Worm (Caenorhabditis elegans) whole organism, L2 larva: Measurements from ENCODE around the gene xpb-1.

ENCODE experiments used
- C34F6.9 ChIP-seq: fragments of 150-350 bp; optimal IDR thresholded peaks from 2 replicates; lab custom pipeline; 2014; ENCODE audit warnings: missing biosample characterization, missing genetic modification characterization
- R02D3.7 ChIP-seq: fragments of 150-350 bp; optimal IDR thresholded peaks from 2 replicates; lab custom pipeline; 2014; ENCODE audit warnings: missing biosample characterization, missing genetic modification characterization
- Y55F3AM.14 ChIP-seq: fragments of 200-800 bp; sonication (Bioruptor generic); optimal IDR thresholded peaks from 2 replicates; lab custom pipeline; 2018; ENCODE audit warnings: mild to moderate bottlenecking, missing genetic modification characterization, missing compliant biosample characterization
- ZK546.5 ChIP-seq: sonication (generic microtip); optimal IDR thresholded peaks from 2 replicates; lab custom pipeline; 2017; ENCODE audit warnings: missing biosample characterization, missing genetic modification characterization
- aly-2 ChIP-seq: fragments of 150-350 bp; optimal IDR thresholded peaks from 2 replicates; lab custom pipeline; 2014; ENCODE audit warnings: missing biosample characterization, missing genetic modification characterization
- blmp-1 ChIP-seq: sonication (generic microtip); optimal IDR thresholded peaks from 2 replicates; lab custom pipeline; 2017; ENCODE audit warnings: missing genetic modification characterization, mild to moderate bottlenecking, missing compliant biosample characterization, antibody characterized with exemption, moderate library complexity; ENCODE audit not compliant: insufficient read depth
- ceh-16 ChIP-seq: fragments of 150-350 bp; optimal IDR thresholded peaks from 2 replicates; lab custom pipeline; 2014; ENCODE audit warnings: missing biosample characterization, missing genetic modification characterization
- crh-2 ChIP-seq: sonication (generic microtip); optimal IDR thresholded peaks from 2 replicates; lab custom pipeline; 2017; ENCODE audit warnings: missing biosample characterization, missing genetic modification characterization
- dmd-4 ChIP-seq: sonication (generic microtip); optimal IDR thresholded peaks from 2 replicates; lab custom pipeline; 2017; ENCODE audit warnings: missing biosample characterization, missing genetic modification characterization
- egl-27 ChIP-seq: sonication (generic microtip); optimal IDR thresholded peaks from 3 replicates; lab custom pipeline; 2017; ENCODE audit warnings: missing biosample characterization, missing genetic modification reagents, missing genetic modification characterization
- elt-3 ChIP-seq: sonication (generic microtip); optimal IDR thresholded peaks from 2 replicates; lab custom pipeline; 2017; ENCODE audit warnings: missing biosample characterization, missing genetic modification characterization
- fos-1 ChIP-seq: fragments of 150-350 bp; optimal IDR thresholded peaks from 2 replicates; lab custom pipeline; 2014; ENCODE audit warnings: missing biosample characterization, missing genetic modification characterization
- gmeb-1 ChIP-seq: fragments of 150-350 bp; optimal IDR thresholded peaks from 2 replicates; lab custom pipeline; 2014; ENCODE audit warnings: missing biosample characterization, missing genetic modification characterization
- lin-11 ChIP-seq: fragments of 150-350 bp; sonication (generic microtip); optimal IDR thresholded peaks from 2 replicates; lab custom pipeline; 2014; ENCODE audit warnings: missing biosample characterization, missing genetic modification characterization, inconsistent platforms, mixed read lengths
- lin-13 ChIP-seq: fragments of 150-350 bp; optimal IDR thresholded peaks from 2 replicates; lab custom pipeline; 2014; ENCODE audit warnings: missing biosample characterization, missing genetic modification reagents, missing genetic modification characterization
- lin-39 ChIP-seq: fragments of 150-350 bp; optimal IDR thresholded peaks from 2 replicates; lab custom pipeline; 2014; ENCODE audit warnings: missing biosample characterization, missing genetic modification reagents, missing genetic modification characterization
- lsy-2 ChIP-seq, 2 experiments: fragments of 150-350 bp in 1 of 2; sonication (generic microtip) in 1 of 2; optimal IDR thresholded peaks; 2 replicates each; lab custom pipeline; 2014 to 2017; ENCODE audit warnings: missing biosample characterization in 2 of 2, missing genetic modification characterization in 2 of 2
- mbf-1 ChIP-seq: sonication (generic microtip); optimal IDR thresholded peaks from 2 replicates; lab custom pipeline; 2017; ENCODE audit warnings: missing biosample characterization, missing genetic modification characterization
- mdl-1 ChIP-seq, 2 experiments: fragments of 150-350 bp in 1 of 2; sonication (generic microtip) in 1 of 2; optimal IDR thresholded peaks; 2 replicates each; lab custom pipeline; 2017; ENCODE audit warnings: missing biosample characterization in 2 of 2, missing genetic modification characterization in 2 of 2
- nhr-10 ChIP-seq: sonication (generic microtip); optimal IDR thresholded peaks from 2 replicates; lab custom pipeline; 2017; ENCODE audit warnings: missing biosample characterization, missing genetic modification characterization
- nhr-12 ChIP-seq: fragments of 150-350 bp; optimal IDR thresholded peaks from 2 replicates; lab custom pipeline; 2014; ENCODE audit warnings: missing biosample characterization, missing genetic modification characterization
- nhr-21 ChIP-seq: fragments of 150-350 bp; optimal IDR thresholded peaks from 2 replicates; lab custom pipeline; 2014; ENCODE audit warnings: missing biosample characterization, missing genetic modification characterization
- nhr-23 ChIP-seq: fragments of 150-350 bp; optimal IDR thresholded peaks from 2 replicates; lab custom pipeline; 2014; ENCODE audit warnings: missing biosample characterization, missing genetic modification reagents, missing genetic modification characterization
- nhr-237 ChIP-seq: fragments of 150-350 bp; optimal IDR thresholded peaks from 2 replicates; lab custom pipeline; 2014; ENCODE audit warnings: missing biosample characterization, missing genetic modification characterization
- nhr-25 ChIP-seq: fragments of 150-350 bp; sonication (generic microtip); optimal IDR thresholded peaks from 3 replicates; lab custom pipeline; 2014; ENCODE audit warnings: missing biosample characterization, missing genetic modification characterization
- sem-4 ChIP-seq: fragments of 150-350 bp; optimal IDR thresholded peaks from 2 replicates; lab custom pipeline; 2014; ENCODE audit warnings: missing biosample characterization, missing genetic modification reagents, missing genetic modification characterization
- skn-1 ChIP-seq: sonication (generic microtip); optimal IDR thresholded peaks from 2 replicates; lab custom pipeline; 2017; ENCODE audit warnings: missing biosample characterization, missing genetic modification characterization
- sma-3 ChIP-seq: sonication (generic microtip); optimal IDR thresholded peaks from 2 replicates; lab custom pipeline; 2016; ENCODE audit warnings: missing genetic modification reagents, missing genetic modification characterization, missing compliant biosample characterization
- sma-9 ChIP-seq, 2 experiments: fragments of 150-350 bp in 1 of 2; sonication (generic microtip) in 1 of 2; optimal IDR thresholded peaks; 2 replicates each; lab custom pipeline; 2014 to 2016; ENCODE audit warnings: missing genetic modification characterization in 2 of 2, mild to moderate bottlenecking in 1 of 2, missing biosample characterization in 1 of 2, missing compliant biosample characterization in 1 of 2, missing genetic modification reagents in 1 of 2, moderate library complexity in 1 of 2
- unc-39 ChIP-seq: fragments of 150-350 bp; optimal IDR thresholded peaks from 2 replicates; lab custom pipeline; 2014; ENCODE audit warnings: missing biosample characterization, missing genetic modification characterization
- unc-55 ChIP-seq: fragments of 150-350 bp; sonication (generic microtip); optimal IDR thresholded peaks from 3 replicates; lab custom pipeline; 2014; ENCODE audit warnings: missing biosample characterization, missing genetic modification reagents, missing genetic modification characterization
- unc-62 ChIP-seq: fragments of 150-350 bp; optimal IDR thresholded peaks from 2 replicates; lab custom pipeline; 2014; ENCODE audit warnings: missing biosample characterization, missing genetic modification reagents, missing genetic modification characterization
- ztf-11 ChIP-seq: sonication (generic microtip); optimal IDR thresholded peaks from 2 replicates; lab custom pipeline; 2017; ENCODE audit warnings: missing biosample characterization, missing genetic modification characterization
- ztf-4 ChIP-seq: fragments of 150-350 bp; optimal IDR thresholded peaks from 2 replicates; lab custom pipeline; 2014; ENCODE audit warnings: missing biosample characterization, missing genetic modification characterization

The xpb-1 gene

ce11 chrIII:11484139-11484590 is 42.3 kb upstream of the xpb-1 start, which contains the start of gene fbxa-220:
Gene fbxa-220 (minus strand): TSS chrIII:11484189.
- TF ChIP-seq aly-2 (no peak), unc-39 (tag; lab: Kevin White, UChicago) (no peak), nhr-23 (tag; lab: Kevin White, UChicago) (no peak), ZK546.5 (tag; lab: Kevin White, UChicago) (no peak), nhr-21 (no peak), dmd-4 (tag; lab: Kevin White, UChicago) (no peak), nhr-10 (no peak), ceh-16 (no peak)

- TF ChIP-seq nhr-237 (no peak), aly-2 (no peak), lin-39 (tag; lab: Kevin White, UChicago) (no peak)
These were observed 39.2 kb upstream of the xpb-1 start, which contains the start of gene popl-5 for ce11 chrIII:11487245-11487644. Gene popl-5 (minus strand): TSS chrIII:11487345.

- no peak for TF ChIP-seq sma-9 (GFP tag; optimal IDR thresholded peaks at IDR 0.05; lab: Kevin White, UChicago)
- no peak for TF ChIP-seq sma-9 (tag; optimal IDR thresholded peaks at IDR 0.05; lab: Kevin White, UChicago)
- TF ChIP-seq mbf-1 (tag; lab: Kevin White, UChicago): no peak
- no peak for TF ChIP-seq R02D3.7 (tag; lab: Kevin White, UChicago)
- no peak for TF ChIP-seq ceh-16
- no peak for TF ChIP-seq gmeb-1 (tag; lab: Kevin White, UChicago)
- no peak for TF ChIP-seq unc-39 (tag; lab: Kevin White, UChicago)
- TF ChIP-seq elt-3: no peak
- no peak for TF ChIP-seq nhr-237
- no peak for TF ChIP-seq lin-11 (tag; lab: Kevin White, UChicago)
- no peak for TF ChIP-seq nhr-12 (tag; lab: Kevin White, UChicago)
- no peak for TF ChIP-seq unc-62 (GFP tag; lab: Kevin White, UChicago)
- no peak for TF ChIP-seq lsy-2 (tag; optimal IDR thresholded peaks at IDR 0.05; lab: Kevin White, UChicago)
- TF ChIP-seq egl-27 (tag; lab: Kevin White, UChicago): no peak
- no peak for TF ChIP-seq unc-55 (GFP tag; lab: Kevin White, UChicago)
- TF ChIP-seq lin-13 (GFP tag; lab: Kevin White, UChicago): no peak
- TF ChIP-seq fos-1: no peak
- TF ChIP-seq ztf-11 (tag; lab: Kevin White, UChicago): no peak
- TF ChIP-seq skn-1 (tag; lab: Kevin White, UChicago): no peak
These were observed 37.7 kb upstream of the xpb-1 start for ce11 chrIII:11488662-11489349.

ce11 chrIII:11489601-11490000 is 36.9 kb upstream of the xpb-1 start:
- TF ChIP-seq unc-62 (GFP tag; lab: Kevin White, UChicago) (no peak), ztf-4 (no peak)

ce11 chrIII:11490221-11490620 is 36.2 kb upstream of the xpb-1 start:
- TF ChIP-seq sma-9 (GFP tag; optimal IDR thresholded peaks at IDR 0.05; lab: Kevin White, UChicago) (no peak), sma-9 (tag; optimal IDR thresholded peaks at IDR 0.05; lab: Kevin White, UChicago) (no peak), nhr-21 (no peak), Y55F3AM.14 (GFP tag; lab: Kevin White, UChicago) (no peak), elt-3 (no peak), R02D3.7 (tag; lab: Kevin White, UChicago) (no peak)

ce11 chrIII:11492489-11492888 is 34.0 kb upstream of the xpb-1 start:
- no peak for TF ChIP-seq lin-39 (tag; lab: Kevin White, UChicago)
- no peak for TF ChIP-seq mdl-1 (tag; optimal IDR thresholded peaks at IDR 0.05; lab: Kevin White, UChicago)
- no peak for TF ChIP-seq sma-3 (GFP tag; lab: Kevin White, UChicago)
- TF ChIP-seq aly-2: no peak
- no peak for TF ChIP-seq crh-2 (tag; lab: Kevin White, UChicago)
- no peak for TF ChIP-seq nhr-12 (tag; lab: Kevin White, UChicago)
- no peak for TF ChIP-seq ztf-11 (tag; lab: Kevin White, UChicago)
- no peak for TF ChIP-seq nhr-25 (tag; lab: Kevin White, UChicago)
- no peak for TF ChIP-seq blmp-1
- no peak for TF ChIP-seq C34F6.9 (tag; lab: Kevin White, UChicago)
- TF ChIP-seq sem-4 (tag; lab: Kevin White, UChicago): no peak
- no peak for TF ChIP-seq ztf-4
- TF ChIP-seq lsy-2 (tag; optimal IDR thresholded peaks at IDR 0.05; lab: Kevin White, UChicago): no peak
- TF ChIP-seq sma-9 (GFP tag; optimal IDR thresholded peaks at IDR 0.05; lab: Kevin White, UChicago): no peak
- TF ChIP-seq sma-9 (tag; optimal IDR thresholded peaks at IDR 0.05; lab: Kevin White, UChicago): no peak
